Fruit fly (Drosophila melanogaster) whole organism, embryonic: ENCODE measurements around the gene HSPBAP1.
A peak's percentile ranks its signal among the peaks of the same experiment; 100 is the strongest.

Experiments used
- Bgb ChIP-seq: fragments of 200-800 bp; sonication (Bioruptor generic); IDR thresholded peaks from 2 replicates; pipeline ENCODE4 v1.3.6; 2022; ENCODE audit warnings: missing biosample characterization, missing genetic modification characterization; ENCODE audit not compliant: partially characterized antibody
- CG10267 ChIP-seq: fragments of 200-800 bp; sonication (Bioruptor generic); optimal IDR thresholded peaks from 2 replicates; lab custom pipeline; 2018; ENCODE audit warnings: missing biosample characterization, mild to moderate bottlenecking, missing genetic modification characterization, moderate library complexity
- CG10431 ChIP-seq: fragments of 200-800 bp; sonication (Bioruptor generic); optimal IDR thresholded peaks from 3 replicates; lab custom pipeline; 2018; ENCODE audit warnings: missing biosample characterization, mild to moderate bottlenecking, missing genetic modification characterization
- CG11560 ChIP-seq: fragments of 200-800 bp; sonication (Bioruptor generic); IDR thresholded peaks from 3 replicates; pipeline ENCODE4 v1.3.6; 2022; ENCODE audit warnings: missing biosample characterization, missing genetic modification characterization
- CG12071 ChIP-seq: fragments of 200-800 bp; sonication (Bioruptor generic); optimal IDR thresholded peaks from 3 replicates; lab custom pipeline; 2018; ENCODE audit warnings: missing biosample characterization, mild to moderate bottlenecking, missing genetic modification characterization
- CG12659 ChIP-seq: fragments of 200-800 bp; sonication (Bioruptor generic); optimal IDR thresholded peaks from 3 replicates; lab custom pipeline; 2017; ENCODE audit warnings: mild to moderate bottlenecking, missing biosample characterization, missing genetic modification reagents, missing genetic modification characterization
- CG15011 ChIP-seq: fragments of 200-800 bp; sonication (Bioruptor generic); optimal IDR thresholded peaks from 3 replicates; lab custom pipeline; 2018; ENCODE audit warnings: missing biosample characterization, mild to moderate bottlenecking, missing genetic modification characterization
- CG15696 ChIP-seq: fragments of 200-800 bp; sonication (Bioruptor generic); optimal IDR thresholded peaks from 2 replicates; lab custom pipeline; 2019; ENCODE audit warnings: missing biosample characterization, mild to moderate bottlenecking, missing genetic modification characterization, moderate library complexity
- CG1603 ChIP-seq: fragments of 200-800 bp; sonication (Bioruptor generic); optimal IDR thresholded peaks from 2 replicates; lab custom pipeline; 2019; ENCODE audit warnings: missing biosample characterization, mild to moderate bottlenecking, missing genetic modification characterization, moderate library complexity
- CG17186 ChIP-seq: fragments of 200-800 bp; sonication (Bioruptor generic); optimal IDR thresholded peaks from 3 replicates; lab custom pipeline; 2017; ENCODE audit warnings: missing biosample characterization, missing genetic modification reagents, missing genetic modification characterization
- CG33213 ChIP-seq: fragments of 200-800 bp; sonication (Bioruptor generic); optimal IDR thresholded peaks from 3 replicates; lab custom pipeline; 2016; ENCODE audit warnings: missing biosample characterization, missing genetic modification characterization
- CG3407 ChIP-seq: fragments of 200-800 bp; sonication (Bioruptor generic); optimal IDR thresholded peaks from 2 replicates; lab custom pipeline; 2018; ENCODE audit warnings: missing biosample characterization, mild to moderate bottlenecking, missing genetic modification characterization
- CG4282 ChIP-seq: fragments of 200-800 bp; sonication (Bioruptor generic); optimal IDR thresholded peaks from 2 replicates; lab custom pipeline; 2016; ENCODE audit warnings: missing biosample characterization, missing genetic modification characterization
- CG5180 ChIP-seq: fragments of 200-800 bp; sonication (Bioruptor generic); optimal IDR thresholded peaks from 3 replicates; lab custom pipeline; 2017; ENCODE audit warnings: missing biosample characterization, missing genetic modification characterization, mild to moderate bottlenecking, moderate library complexity, missing genetic modification reagents
- CG6254 ChIP-seq: fragments of 200-800 bp; sonication (Bioruptor generic); optimal IDR thresholded peaks from 3 replicates; lab custom pipeline; 2017; ENCODE audit warnings: mild to moderate bottlenecking, missing biosample characterization, missing genetic modification reagents, missing genetic modification characterization
- CG7745 ChIP-seq: fragments of 200-800 bp; sonication (Bioruptor generic); optimal IDR thresholded peaks from 2 replicates; lab custom pipeline; 2018; ENCODE audit warnings: missing biosample characterization, mild to moderate bottlenecking, missing genetic modification characterization, moderate library complexity
- CG7839 ChIP-seq: fragments of 200-800 bp; sonication (Bioruptor generic); optimal IDR thresholded peaks from 3 replicates; lab custom pipeline; 2018; ENCODE audit warnings: missing biosample characterization, mild to moderate bottlenecking, missing genetic modification characterization, moderate library complexity
- CG8765 ChIP-seq: fragments of 200-800 bp; sonication (Bioruptor generic); IDR thresholded peaks from 2 replicates; pipeline ENCODE4 v1.3.6; 2022; ENCODE audit warnings: missing biosample characterization, missing genetic modification characterization
- CG9437 ChIP-seq: fragments of 200-800 bp; sonication (Bioruptor generic); optimal IDR thresholded peaks from 2 replicates; lab custom pipeline; 2018; ENCODE audit warnings: missing biosample characterization, mild to moderate bottlenecking, missing genetic modification characterization
- CG9797 ChIP-seq: fragments of 200-800 bp; sonication (Bioruptor generic); optimal IDR thresholded peaks from 3 replicates; lab custom pipeline; 2018; ENCODE audit warnings: missing biosample characterization, mild to moderate bottlenecking, missing genetic modification characterization
- CG9817 ChIP-seq: fragments of 200-800 bp; sonication (Bioruptor generic); optimal IDR thresholded peaks from 2 replicates; lab custom pipeline; 2018; ENCODE audit warnings: missing biosample characterization, mild to moderate bottlenecking, missing genetic modification characterization, moderate library complexity
- Dref ChIP-seq: fragments of 200-800 bp; sonication (Bioruptor generic); IDR thresholded peaks from 2 replicates; pipeline ENCODE4 v1.3.6; 2022; ENCODE audit warnings: missing biosample characterization, missing genetic modification characterization
- E2f1 ChIP-seq: fragments of 200-800 bp; sonication (Bioruptor generic); IDR thresholded peaks from 2 replicates; pipeline ENCODE4 v1.3.6; 2022; ENCODE audit warnings: missing biosample characterization, missing genetic modification characterization
- Ets65A ChIP-seq: fragments of 200-800 bp; sonication (Bioruptor generic); peaks from one replicate; lab custom pipeline; 2016; ENCODE audit warnings: missing biosample characterization, missing genetic modification characterization
- Fer2 ChIP-seq: fragments of 200-800 bp; sonication (Bioruptor generic); optimal IDR thresholded peaks from 2 replicates; lab custom pipeline; 2018; ENCODE audit warnings: missing biosample characterization, mild to moderate bottlenecking, missing genetic modification characterization, moderate library complexity
- Gug ChIP-seq: fragments of 200-800 bp; sonication (Bioruptor generic); IDR thresholded peaks from 4 replicates; pipeline ENCODE4 v1.3.6; 2022; ENCODE audit warnings: missing biosample characterization, missing genetic modification characterization
- Kr ChIP-seq: fragments of 200-800 bp; sonication (Bioruptor generic); optimal IDR thresholded peaks from 2 replicates; lab custom pipeline; 2017; ENCODE audit warnings: missing biosample characterization, mild to moderate bottlenecking, missing genetic modification characterization
- MTF-1 ChIP-seq: fragments of 200-800 bp; sonication (Bioruptor generic); optimal IDR thresholded peaks from 2 replicates; lab custom pipeline; 2018; ENCODE audit warnings: missing biosample characterization, mild to moderate bottlenecking, missing genetic modification characterization, borderline replicate concordance
- Max ChIP-seq: fragments of 200-800 bp; sonication (Bioruptor generic); optimal IDR thresholded peaks from 2 replicates; lab custom pipeline; 2016; ENCODE audit warnings: missing biosample characterization, mild to moderate bottlenecking, missing genetic modification characterization
- Med ChIP-seq: fragments of 200-800 bp; sonication (Bioruptor generic); peaks from one replicate; lab custom pipeline; 2016; ENCODE audit warnings: missing biosample characterization, missing genetic modification characterization, mild to moderate bottlenecking, inconsistent platforms, moderate library complexity
- NFAT ChIP-seq: fragments of 200-800 bp; sonication (Bioruptor generic); IDR thresholded peaks from 2 replicates; pipeline ENCODE4 v1.3.6; 2022; ENCODE audit warnings: missing biosample characterization, missing genetic modification characterization
- Neu2 ChIP-seq: fragments of 200-800 bp; sonication (Bioruptor generic); optimal IDR thresholded peaks from 3 replicates; lab custom pipeline; 2016; ENCODE audit warnings: missing biosample characterization, missing genetic modification characterization, borderline replicate concordance
- Nf-YC ChIP-seq: fragments of 200-800 bp; optimal IDR thresholded peaks from 3 replicates; lab custom pipeline; 2019; ENCODE audit warnings: missing biosample characterization, mild to moderate bottlenecking, missing genetic modification characterization, moderate library complexity
- Pdp1 ChIP-seq, 2 experiments: fragments of 200-800 bp; sonication (Bioruptor generic); optimal IDR thresholded peaks; 3 replicates each; lab custom pipeline; 2016; ENCODE audit warnings: missing biosample characterization in 2 of 2, missing genetic modification characterization in 2 of 2, mild to moderate bottlenecking in 1 of 2, moderate library complexity in 1 of 2
- Poxn ChIP-seq: fragments of 200-800 bp; sonication (Bioruptor generic); IDR thresholded peaks from 2 replicates; pipeline ENCODE4 v1.3.6; 2022; ENCODE audit warnings: missing biosample characterization, missing genetic modification characterization
- Sox102F ChIP-seq: fragments of 200-800 bp; sonication (Bioruptor generic); optimal IDR thresholded peaks from 2 replicates; lab custom pipeline; 2018; ENCODE audit warnings: missing biosample characterization, mild to moderate bottlenecking, missing genetic modification characterization, moderate library complexity
- caup ChIP-seq: fragments of 200-800 bp; sonication (Bioruptor generic); optimal IDR thresholded peaks from 3 replicates; lab custom pipeline; 2017; ENCODE audit warnings: missing biosample characterization, mild to moderate bottlenecking, missing genetic modification characterization, moderate library complexity; ENCODE audit not compliant: severe bottlenecking
- crol ChIP-seq: fragments of 200-800 bp; sonication (Bioruptor generic); IDR thresholded peaks from 2 replicates; pipeline ENCODE4 v1.3.6; 2022; ENCODE audit warnings: missing biosample characterization, missing genetic modification characterization
- danr ChIP-seq: fragments of 200-800 bp; sonication (Bioruptor generic); IDR thresholded peaks from 2 replicates; pipeline ENCODE4 v1.3.6; 2022; ENCODE audit warnings: missing biosample characterization, missing genetic modification characterization
- eve ChIP-seq, 2 experiments: fragments of >200 bp; optimal IDR thresholded peaks; 2 replicates each; lab custom pipeline; 2017; ENCODE audit warnings: missing biosample characterization in 2 of 2, missing genetic modification characterization in 2 of 2
- grn ChIP-seq: fragments of 200-800 bp; sonication (Bioruptor generic); optimal IDR thresholded peaks from 3 replicates; lab custom pipeline; 2017; ENCODE audit warnings: missing biosample characterization, missing genetic modification characterization
- mld ChIP-seq: fragments of 200-800 bp; sonication (Bioruptor generic); IDR thresholded peaks from 3 replicates; pipeline ENCODE4 v1.3.6; 2022; ENCODE audit warnings: missing biosample characterization, missing genetic modification characterization; ENCODE audit not compliant: partially characterized antibody
- pan ChIP-seq, 4 experiments: fragments of >200 bp in 3 of 4; fragments of 200-800 bp in 1 of 4; sonication (Bioruptor generic) in 1 of 4; optimal IDR thresholded peaks in 3 of 4; IDR thresholded peaks in 1 of 4; 2 replicates each; pipeline versions ENCODE4 v1.3.6 to Lab custom; 2017 to 2022; ENCODE audit warnings: missing biosample characterization in 2 of 4, missing genetic modification characterization in 2 of 4, mixed read lengths in 1 of 4
- pb ChIP-seq: fragments of 200-800 bp; sonication (Bioruptor generic); optimal IDR thresholded peaks from 3 replicates; lab custom pipeline; 2016; ENCODE audit warnings: missing biosample characterization, missing genetic modification characterization
- pzg ChIP-seq: fragments of 200-800 bp; sonication (Bioruptor generic); optimal IDR thresholded peaks from 3 replicates; lab custom pipeline; 2018; ENCODE audit warnings: missing biosample characterization, mild to moderate bottlenecking, missing genetic modification characterization, moderate library complexity
- repo ChIP-seq: fragments of 200-800 bp; sonication (Bioruptor generic); optimal IDR thresholded peaks from 2 replicates; lab custom pipeline; 2016; ENCODE audit warnings: missing biosample characterization, missing genetic modification characterization
- rib ChIP-seq: fragments of 200-800 bp; sonication (Bioruptor generic); IDR thresholded peaks from 2 replicates; pipeline ENCODE4 v1.3.6; 2022; ENCODE audit warnings: missing biosample characterization, missing genetic modification characterization
- schlank ChIP-seq: fragments of 200-800 bp; sonication (Bioruptor generic); optimal IDR thresholded peaks from 2 replicates; lab custom pipeline; 2018; ENCODE audit warnings: missing biosample characterization, mild to moderate bottlenecking, missing genetic modification characterization
- shn ChIP-seq: fragments of 200-800 bp; sonication (Bioruptor generic); optimal IDR thresholded peaks from 3 replicates; lab custom pipeline; 2016; ENCODE audit warnings: missing biosample characterization, missing genetic modification characterization
- yki ChIP-seq: fragments of >200 bp; optimal IDR thresholded peaks from 3 replicates; lab custom pipeline; 2018
- zfh1 ChIP-seq: fragments of 200-800 bp; sonication (Bioruptor generic); IDR thresholded peaks from 3 replicates; pipeline ENCODE4 v1.3.6; 2022; ENCODE audit warnings: missing biosample characterization, missing genetic modification characterization

HSPBAP1 gene

dm6 chr3R:27700229-27700573 lies 5.2 kb downstream of the HSPBAP1 start, which contains the start of gene btz (continued):
- TF ChIP-seq Dref (GFP tag; lab: Robert Waterston, UW) (peak; percentile 52), CG10431 (no peak), CG4282 (no peak), E2f1 (GFP tag; lab: Robert Waterston, UW) (no peak), pan (optimal IDR thresholded peaks at IDR 0.05; lab: Kevin White, UChicago) (no peak), pan (GFP tag; optimal IDR thresholded peaks at IDR 0.05 in 1 of 2, IDR thresholded peaks at IDR 0.05 in 1 of 2) (no peak), CG6254 (no peak), danr (no peak), Max (peak; percentile 27), Poxn (GFP tag; lab: Robert Waterston, UW) (no peak), Kr (no peak), yki (lab: Kevin White, UChicago) (no peak), eve (GFP tag; optimal IDR thresholded peaks at IDR 0.05; lab: Kevin White, UChicago) (no peak), crol (GFP tag; lab: Robert Waterston, UW) (no peak), Sox102F (GFP tag; lab: Kevin White, UChicago) (no peak), Bgb (GFP tag; lab: Robert Waterston, UW) (no peak), CG1603 (tag; lab: Kevin White, UChicago) (no peak), CG5180 (no peak), CG10267 (peak; percentile 45), CG9797 (GFP tag; lab: Kevin White, UChicago) (peak; percentile 26), repo (GFP tag; lab: Kevin White, UChicago) (no peak), Nf-YC (tag; lab: Kevin White, UChicago) (no peak), MTF-1 (GFP tag; lab: Kevin White, UChicago) (no peak), zfh1 (GFP tag; lab: Robert Waterston, UW) (no peak), Gug (GFP tag; lab: Robert Waterston, UW) (no peak), Fer2 (no peak), Med (GFP tag; lab: Kevin White, UChicago) (no peak), pzg (GFP tag; lab: Kevin White, UChicago) (peak; percentile 70), NFAT (GFP tag; lab: Robert Waterston, UW) (no peak), CG9817 (no peak), CG17186 (peak; percentile 7), CG15696 (no peak), CG8765 (no peak), CG33213 (GFP tag; lab: Kevin White, UChicago) (no peak), CG7745 (tag; lab: Kevin White, UChicago) (no peak), CG7839 (no peak), schlank (no peak), CG15011 (no peak), CG12659 (GFP tag; lab: Kevin White, UChicago) (peak; percentile 41), shn (no peak), Ets65A (GFP tag; lab: Kevin White, UChicago) (no peak), mld (no peak), Pdp1 (GFP tag; optimal IDR thresholded peaks at IDR 0.05; lab: Kevin White, UChicago) (peak in 1 of 2 experiments; percentile 8), CG3407 (GFP tag; lab: Kevin White, UChicago) (no peak), rib (GFP tag; lab: Robert Waterston, UW) (no peak), CG12071 (GFP tag; lab: Kevin White, UChicago) (no peak), pb (GFP tag; lab: Kevin White, UChicago) (no peak), CG11560 (tag; lab: Robert Waterston, UW) (no peak), CG9437 (GFP tag; lab: Kevin White, UChicago) (peak; percentile 100), Neu2 (GFP tag; lab: Kevin White, UChicago) (no peak), grn (no peak), caup (GFP tag; lab: Kevin White, UChicago) (no peak)
